Worm (Caenorhabditis elegans) whole organism, L2 larva: ENCODE measurements around the gene ins-10.
A peak's percentile ranks its signal among the peaks of the same experiment; 100 is the strongest.

ENCODE experiments used
- C34F6.9 ChIP-seq: fragments of 150-350 bp; optimal IDR thresholded peaks from 2 replicates; lab custom pipeline; 2014; ENCODE audit warnings: missing biosample characterization, missing genetic modification characterization
- F13H6.1 ChIP-seq: sonication (generic microtip); optimal IDR thresholded peaks from 2 replicates; lab custom pipeline; 2016; ENCODE audit warnings: missing genetic modification characterization, missing compliant biosample characterization
- R02D3.7 ChIP-seq: fragments of 150-350 bp; optimal IDR thresholded peaks from 2 replicates; lab custom pipeline; 2014; ENCODE audit warnings: missing biosample characterization, missing genetic modification characterization
- Y55F3AM.14 ChIP-seq: fragments of 200-800 bp; sonication (Bioruptor generic); optimal IDR thresholded peaks from 2 replicates; lab custom pipeline; 2018; ENCODE audit warnings: mild to moderate bottlenecking, missing genetic modification characterization, missing compliant biosample characterization
- ZK546.5 ChIP-seq: sonication (generic microtip); optimal IDR thresholded peaks from 2 replicates; lab custom pipeline; 2017; ENCODE audit warnings: missing biosample characterization, missing genetic modification characterization
- alr-1 ChIP-seq: fragments of 150-350 bp; optimal IDR thresholded peaks from 2 replicates; lab custom pipeline; 2014; ENCODE audit warnings: missing biosample characterization, missing genetic modification characterization
- aly-2 ChIP-seq: fragments of 150-350 bp; optimal IDR thresholded peaks from 2 replicates; lab custom pipeline; 2014; ENCODE audit warnings: missing biosample characterization, missing genetic modification characterization
- ama-1 ChIP-seq: fragments of 150-350 bp; optimal IDR thresholded peaks from 2 replicates; lab custom pipeline; 2018; ENCODE audit warnings: inconsistent platforms
- blmp-1 ChIP-seq: sonication (generic microtip); optimal IDR thresholded peaks from 2 replicates; lab custom pipeline; 2017; ENCODE audit warnings: missing genetic modification characterization, mild to moderate bottlenecking, missing compliant biosample characterization, antibody characterized with exemption, moderate library complexity; ENCODE audit not compliant: insufficient read depth
- ceh-82 ChIP-seq: fragments of 150-350 bp; optimal IDR thresholded peaks from 2 replicates; lab custom pipeline; 2014; ENCODE audit warnings: missing biosample characterization, missing genetic modification characterization
- crh-2 ChIP-seq: sonication (generic microtip); optimal IDR thresholded peaks from 2 replicates; lab custom pipeline; 2017; ENCODE audit warnings: missing biosample characterization, missing genetic modification characterization
- egl-27 ChIP-seq: sonication (generic microtip); optimal IDR thresholded peaks from 3 replicates; lab custom pipeline; 2017; ENCODE audit warnings: missing biosample characterization, missing genetic modification reagents, missing genetic modification characterization
- elt-1 ChIP-seq: fragments of 150-350 bp; optimal IDR thresholded peaks from 2 replicates; lab custom pipeline; 2014; ENCODE audit warnings: missing biosample characterization, missing genetic modification characterization
- elt-3 ChIP-seq: sonication (generic microtip); optimal IDR thresholded peaks from 2 replicates; lab custom pipeline; 2017; ENCODE audit warnings: missing biosample characterization, missing genetic modification characterization
- fos-1 ChIP-seq: fragments of 150-350 bp; optimal IDR thresholded peaks from 2 replicates; lab custom pipeline; 2014; ENCODE audit warnings: missing biosample characterization, missing genetic modification characterization
- gmeb-1 ChIP-seq: fragments of 150-350 bp; optimal IDR thresholded peaks from 2 replicates; lab custom pipeline; 2014; ENCODE audit warnings: missing biosample characterization, missing genetic modification characterization
- lin-11 ChIP-seq: fragments of 150-350 bp; sonication (generic microtip); optimal IDR thresholded peaks from 2 replicates; lab custom pipeline; 2014; ENCODE audit warnings: missing biosample characterization, missing genetic modification characterization, inconsistent platforms, mixed read lengths
- lin-13 ChIP-seq: fragments of 150-350 bp; optimal IDR thresholded peaks from 2 replicates; lab custom pipeline; 2014; ENCODE audit warnings: missing biosample characterization, missing genetic modification reagents, missing genetic modification characterization
- lsy-2 ChIP-seq, 2 experiments: fragments of 150-350 bp in 1 of 2; sonication (generic microtip) in 1 of 2; optimal IDR thresholded peaks; 2 replicates each; lab custom pipeline; 2014 to 2017; ENCODE audit warnings: missing biosample characterization in 2 of 2, missing genetic modification characterization in 2 of 2
- mab-5 ChIP-seq: fragments of 150-350 bp; optimal IDR thresholded peaks from 2 replicates; lab custom pipeline; 2014; ENCODE audit warnings: missing biosample characterization, missing genetic modification characterization
- mbf-1 ChIP-seq: sonication (generic microtip); optimal IDR thresholded peaks from 2 replicates; lab custom pipeline; 2017; ENCODE audit warnings: missing biosample characterization, missing genetic modification characterization
- mdl-1 ChIP-seq, 2 experiments: fragments of 150-350 bp in 1 of 2; sonication (generic microtip) in 1 of 2; optimal IDR thresholded peaks; 2 replicates each; lab custom pipeline; 2017; ENCODE audit warnings: missing biosample characterization in 2 of 2, missing genetic modification characterization in 2 of 2
- nhr-10 ChIP-seq: sonication (generic microtip); optimal IDR thresholded peaks from 2 replicates; lab custom pipeline; 2017; ENCODE audit warnings: missing biosample characterization, missing genetic modification characterization
- nhr-11 ChIP-seq: fragments of 150-350 bp; optimal IDR thresholded peaks from 2 replicates; lab custom pipeline; 2014; ENCODE audit warnings: missing biosample characterization, missing genetic modification characterization
- nhr-12 ChIP-seq: fragments of 150-350 bp; optimal IDR thresholded peaks from 2 replicates; lab custom pipeline; 2014; ENCODE audit warnings: missing biosample characterization, missing genetic modification characterization
- nhr-129 ChIP-seq: fragments of 150-350 bp; optimal IDR thresholded peaks from 2 replicates; lab custom pipeline; 2014; ENCODE audit warnings: missing biosample characterization, missing genetic modification characterization
- nhr-21 ChIP-seq: fragments of 150-350 bp; optimal IDR thresholded peaks from 2 replicates; lab custom pipeline; 2014; ENCODE audit warnings: missing biosample characterization, missing genetic modification characterization
- nhr-23 ChIP-seq: fragments of 150-350 bp; optimal IDR thresholded peaks from 2 replicates; lab custom pipeline; 2014; ENCODE audit warnings: missing biosample characterization, missing genetic modification reagents, missing genetic modification characterization
- nhr-237 ChIP-seq: fragments of 150-350 bp; optimal IDR thresholded peaks from 2 replicates; lab custom pipeline; 2014; ENCODE audit warnings: missing biosample characterization, missing genetic modification characterization
- nhr-25 ChIP-seq: fragments of 150-350 bp; sonication (generic microtip); optimal IDR thresholded peaks from 3 replicates; lab custom pipeline; 2014; ENCODE audit warnings: missing biosample characterization, missing genetic modification characterization
- nhr-6 ChIP-seq: fragments of 150-350 bp; optimal IDR thresholded peaks from 2 replicates; lab custom pipeline; 2014; ENCODE audit warnings: missing biosample characterization, missing genetic modification characterization
- nhr-77 ChIP-seq: fragments of 150-350 bp; optimal IDR thresholded peaks from 2 replicates; lab custom pipeline; 2014; ENCODE audit warnings: missing biosample characterization, missing genetic modification characterization
- peb-1 ChIP-seq: fragments of 150-350 bp; optimal IDR thresholded peaks from 2 replicates; lab custom pipeline; 2014; ENCODE audit warnings: missing biosample characterization, missing genetic modification characterization
- skn-1 ChIP-seq: sonication (generic microtip); optimal IDR thresholded peaks from 2 replicates; lab custom pipeline; 2017; ENCODE audit warnings: missing biosample characterization, missing genetic modification characterization
- sma-3 ChIP-seq: sonication (generic microtip); optimal IDR thresholded peaks from 2 replicates; lab custom pipeline; 2016; ENCODE audit warnings: missing genetic modification reagents, missing genetic modification characterization, missing compliant biosample characterization
- sma-9 ChIP-seq, 2 experiments: fragments of 150-350 bp in 1 of 2; sonication (generic microtip) in 1 of 2; optimal IDR thresholded peaks; 2 replicates each; lab custom pipeline; 2014 to 2016; ENCODE audit warnings: missing genetic modification characterization in 2 of 2, mild to moderate bottlenecking in 1 of 2, missing biosample characterization in 1 of 2, missing compliant biosample characterization in 1 of 2, missing genetic modification reagents in 1 of 2, moderate library complexity in 1 of 2
- snpc-4 ChIP-seq: fragments of 150-350 bp; optimal IDR thresholded peaks from 2 replicates; lab custom pipeline; 2014; ENCODE audit warnings: missing biosample characterization, missing genetic modification characterization
- unc-55 ChIP-seq: fragments of 150-350 bp; sonication (generic microtip); optimal IDR thresholded peaks from 3 replicates; lab custom pipeline; 2014; ENCODE audit warnings: missing biosample characterization, missing genetic modification reagents, missing genetic modification characterization
- zag-1 ChIP-seq: fragments of 150-350 bp; optimal IDR thresholded peaks from 2 replicates; lab custom pipeline; 2014; ENCODE audit warnings: missing biosample characterization, missing genetic modification characterization
- ztf-1 ChIP-seq: fragments of 200-800 bp; sonication (Bioruptor generic); conservative IDR thresholded peaks from 2 replicates; pipeline ENCODE4 v1.3.6; 2022; ENCODE audit warnings: missing genetic modification characterization, missing compliant biosample characterization

Gene ins-10

DNA sequence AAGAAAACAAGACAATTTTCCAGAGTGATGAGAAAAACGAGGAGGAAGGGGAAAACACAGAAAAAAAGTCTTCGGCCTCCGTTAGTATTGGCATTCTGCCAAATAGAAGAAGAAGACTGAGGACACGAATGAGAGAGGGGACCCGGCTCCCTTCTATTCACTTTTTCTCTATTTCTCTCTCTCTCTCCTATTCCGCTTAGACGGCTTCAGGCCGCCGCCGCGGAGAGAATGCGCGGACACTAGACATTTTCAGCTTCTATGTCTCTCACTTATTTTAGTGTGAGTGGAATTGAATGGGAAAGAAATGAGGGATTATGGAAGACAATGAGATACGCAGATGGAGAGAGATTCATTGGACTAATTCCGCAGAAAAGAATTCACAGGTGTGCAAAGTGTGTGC is 26.9 kb upstream of the ins-10 start:
- peak in 1 of 2 experiments; percentile 22 for TF ChIP-seq lsy-2 (tag; optimal IDR thresholded peaks at IDR 0.05; lab: Kevin White, UChicago)
- no peak for TF ChIP-seq ZK546.5
- peak; percentile 46 for TF ChIP-seq C34F6.9
- TF ChIP-seq sma-9 (GFP tag; optimal IDR thresholded peaks at IDR 0.05; lab: Kevin White, UChicago): peak; percentile 8
- no peak for TF ChIP-seq sma-9 (tag; optimal IDR thresholded peaks at IDR 0.05; lab: Kevin White, UChicago)
- no peak for TF ChIP-seq alr-1 (tag; lab: Kevin White, UChicago)
- TF ChIP-seq snpc-4 (tag; lab: Kevin White, UChicago): no peak
- no peak for TF ChIP-seq nhr-21
- peak; percentile 85 for TF ChIP-seq unc-55 (GFP tag; lab: Kevin White, UChicago)
- TF ChIP-seq lin-11: peak; percentile 5
- TF ChIP-seq nhr-129 (tag; lab: Kevin White, UChicago): peak; percentile 13
- no peak for TF ChIP-seq blmp-1 (tag; lab: Kevin White, UChicago)
- no peak for TF ChIP-seq mab-5
- no peak for TF ChIP-seq egl-27
- no peak for TF ChIP-seq ceh-82 (tag; lab: Kevin White, UChicago)
- no peak for TF ChIP-seq nhr-77 (tag; lab: Kevin White, UChicago)

- no peak for TF ChIP-seq egl-27
- no peak for TF ChIP-seq lin-13 (GFP tag; lab: Kevin White, UChicago)
- TF ChIP-seq blmp-1 (tag; lab: Kevin White, UChicago): no peak
- TF ChIP-seq lsy-2 (tag; optimal IDR thresholded peaks at IDR 0.05; lab: Kevin White, UChicago): peak in 1 of 2 experiments; percentile 45
- no peak for TF ChIP-seq elt-3 (tag; lab: Kevin White, UChicago)
- TF ChIP-seq ZK546.5: no peak
- peak; percentile 18 for TF ChIP-seq ama-1
- no peak for TF ChIP-seq nhr-11
- no peak for TF ChIP-seq mbf-1 (tag; lab: Kevin White, UChicago)
- TF ChIP-seq aly-2 (tag; lab: Kevin White, UChicago): no peak
- peak; percentile 19 for TF ChIP-seq sma-3 (GFP tag; lab: Kevin White, UChicago)
- no peak for TF ChIP-seq alr-1 (tag; lab: Kevin White, UChicago)
- TF ChIP-seq ceh-82 (tag; lab: Kevin White, UChicago): no peak
- peak; percentile 16 for TF ChIP-seq sma-9 (GFP tag; optimal IDR thresholded peaks at IDR 0.05; lab: Kevin White, UChicago)
- no peak for TF ChIP-seq sma-9 (tag; optimal IDR thresholded peaks at IDR 0.05; lab: Kevin White, UChicago)
- TF ChIP-seq skn-1 (tag; lab: Kevin White, UChicago): no peak
- TF ChIP-seq mab-5: no peak
- no peak for TF ChIP-seq nhr-10 (tag; lab: Kevin White, UChicago)
- TF ChIP-seq crh-2 (tag; lab: Kevin White, UChicago): peak; percentile 28
- no peak for TF ChIP-seq mdl-1 (tag; optimal IDR thresholded peaks at IDR 0.05; lab: Kevin White, UChicago)
- TF ChIP-seq nhr-129 (tag; lab: Kevin White, UChicago): peak; percentile 64
- TF ChIP-seq nhr-237 (tag; lab: Kevin White, UChicago): no peak
- TF ChIP-seq R02D3.7 (tag; lab: Kevin White, UChicago): no peak
- peak; percentile 22 for TF ChIP-seq fos-1 (tag; lab: Kevin White, UChicago)
Measured at ce11 chrV:14008353-14008859, 25.3 kb upstream of the ins-10 start.

DNA sequence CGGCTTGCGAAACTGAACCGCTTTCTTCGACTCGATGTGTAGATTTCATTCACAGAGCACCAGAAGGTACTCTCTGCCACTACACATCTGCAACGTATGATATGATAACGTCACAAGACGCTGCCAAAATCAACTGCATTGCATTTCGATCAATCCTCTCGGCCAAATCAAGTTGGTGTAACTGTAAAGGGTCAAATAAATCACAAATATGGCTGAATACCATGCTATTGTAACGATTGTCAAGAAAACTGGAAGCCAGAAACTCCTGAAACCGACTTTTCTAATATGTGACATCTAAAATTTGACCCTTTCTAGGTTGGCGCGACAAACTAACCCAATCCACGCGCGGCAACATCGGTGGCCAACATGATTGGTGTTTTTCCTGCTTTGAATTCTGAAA is 23.7 kb upstream of the ins-10 start:
- no peak for TF ChIP-seq Y55F3AM.14 (GFP tag; lab: Kevin White, UChicago)
- TF ChIP-seq nhr-6 (tag; lab: Kevin White, UChicago): no peak
- no peak for TF ChIP-seq blmp-1 (tag; lab: Kevin White, UChicago)
- no peak for TF ChIP-seq nhr-129 (tag; lab: Kevin White, UChicago)
- TF ChIP-seq ceh-82 (tag; lab: Kevin White, UChicago): no peak
- no peak for TF ChIP-seq zag-1
- TF ChIP-seq elt-1 (tag; lab: Kevin White, UChicago): no peak
- no peak for TF ChIP-seq sma-9 (GFP tag; optimal IDR thresholded peaks at IDR 0.05; lab: Kevin White, UChicago)
- no peak for TF ChIP-seq sma-9 (tag; optimal IDR thresholded peaks at IDR 0.05; lab: Kevin White, UChicago)
- no peak for TF ChIP-seq nhr-21
- no peak for TF ChIP-seq peb-1 (tag; lab: Kevin White, UChicago)
- no peak for TF ChIP-seq elt-3 (tag; lab: Kevin White, UChicago)
- TF ChIP-seq nhr-77 (tag; lab: Kevin White, UChicago): no peak
- TF ChIP-seq nhr-25: no peak

- no peak for TF ChIP-seq C34F6.9
- TF ChIP-seq ztf-1 (GFP tag; lab: Robert Waterston, UW): no peak
- no peak for TF ChIP-seq blmp-1 (tag; lab: Kevin White, UChicago)
- TF ChIP-seq nhr-21: no peak
- no peak for TF ChIP-seq nhr-11
- no peak for TF ChIP-seq F13H6.1 (tag; lab: Kevin White, UChicago)
- no peak for TF ChIP-seq fos-1 (tag; lab: Kevin White, UChicago)
- TF ChIP-seq nhr-25: no peak
- no peak for TF ChIP-seq nhr-10 (tag; lab: Kevin White, UChicago)
- TF ChIP-seq elt-1 (tag; lab: Kevin White, UChicago): no peak
- no peak for TF ChIP-seq gmeb-1
- no peak for TF ChIP-seq alr-1 (tag; lab: Kevin White, UChicago)
- TF ChIP-seq mbf-1 (tag; lab: Kevin White, UChicago): no peak
- no peak for TF ChIP-seq mab-5
- TF ChIP-seq peb-1 (tag; lab: Kevin White, UChicago): no peak
- TF ChIP-seq snpc-4 (tag; lab: Kevin White, UChicago): no peak
- TF ChIP-seq nhr-12: no peak
- no peak for TF ChIP-seq nhr-23 (tag; lab: Kevin White, UChicago)
Measured at ce11 chrV:14011427-14011826, 22.3 kb upstream of the ins-10 start.
